Worm (Caenorhabditis elegans): ENCODE measurements around the gene sam-10.
A peak's percentile ranks its signal among the peaks of the same experiment; 100 is the strongest.

DNA sequence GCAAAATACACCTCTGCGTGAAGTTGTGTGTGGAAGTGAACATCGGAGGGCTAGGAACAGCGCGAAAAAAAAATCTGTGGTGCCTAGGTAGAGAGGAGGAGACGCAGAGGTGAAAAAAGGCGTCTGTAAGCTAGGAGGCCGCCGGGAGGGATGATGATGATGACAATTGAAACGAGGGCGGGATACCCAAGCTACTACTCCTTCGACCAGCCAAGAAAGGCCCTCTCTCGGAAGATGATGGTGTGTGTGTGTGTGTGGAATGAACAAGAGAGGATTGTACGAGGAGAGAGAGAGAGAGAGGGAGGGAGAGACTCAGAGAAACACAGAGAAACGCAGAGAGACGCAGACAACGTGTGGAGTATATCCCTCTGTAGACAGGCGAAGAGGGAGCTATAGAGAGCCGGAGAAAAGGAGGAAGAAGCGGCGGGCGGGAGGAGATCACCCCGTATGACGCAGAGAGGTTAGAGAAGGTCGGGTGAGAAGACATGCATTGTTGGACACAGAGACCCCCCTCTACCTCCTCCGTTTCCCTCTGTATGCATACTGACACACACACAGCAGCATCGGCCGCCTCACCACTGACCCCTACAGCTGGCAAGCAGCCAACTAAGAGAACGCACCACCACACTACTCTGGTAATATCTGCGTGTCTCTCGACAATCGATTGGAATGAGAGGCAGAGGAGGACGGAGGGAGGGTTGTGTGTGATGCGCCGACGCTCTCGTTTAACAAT is 4.8 kb upstream of the sam-10 start:
- TF ChIP-seq lir-1 (GFP tag; conservative IDR thresholded peaks at IDR 0.05) (peak; percentile 40; the same call in 1 of the 2 replicates), unc-62 (GFP tag; optimal IDR thresholded peaks at IDR 0.05) (no peak), snpc-4 (GFP tag; optimal IDR thresholded peaks at IDR 0.05) (peak; percentile 43), snpc-4 (tag; optimal IDR thresholded peaks at IDR 0.05) (peak; percentile 29 to 67 (median 50)), zfh-2 (GFP tag; conservative IDR thresholded peaks at IDR 0.05) (peak; percentile 99), aptf-2 (GFP tag; conservative IDR thresholded peaks at IDR 0.05) (no peak), ZK185.1 (tag; optimal IDR thresholded peaks at IDR 0.05; ENCODE audit: poor library complexity, severe bottlenecking) (no peak), him-1 (tag; optimal IDR thresholded peaks at IDR 0.05) (no peak), nhr-90 (tag; optimal IDR thresholded peaks at IDR 0.05) (peak; percentile 0), xnd-1 (tag; optimal IDR thresholded peaks at IDR 0.05) (no peak), dpl-1 (GFP tag; optimal IDR thresholded peaks at IDR 0.05) (no peak), aptf-3 (GFP tag; IDR thresholded peaks at IDR 0.05) (no peak), ama-1 (optimal IDR thresholded peaks at IDR 0.05) (no peak), ama-1 (GFP tag; optimal IDR thresholded peaks at IDR 0.05) (no peak), dox-1 (GFP tag; IDR thresholded peaks at IDR 0.05) (peak; percentile 87)

Data from whole organism, young adult.